Worm (Caenorhabditis elegans): ENCODE results near the gene T25B9.6.
A peak's percentile ranks its signal among the peaks of the same experiment; 100 is the strongest.

T25B9.6 gene

DNA sequence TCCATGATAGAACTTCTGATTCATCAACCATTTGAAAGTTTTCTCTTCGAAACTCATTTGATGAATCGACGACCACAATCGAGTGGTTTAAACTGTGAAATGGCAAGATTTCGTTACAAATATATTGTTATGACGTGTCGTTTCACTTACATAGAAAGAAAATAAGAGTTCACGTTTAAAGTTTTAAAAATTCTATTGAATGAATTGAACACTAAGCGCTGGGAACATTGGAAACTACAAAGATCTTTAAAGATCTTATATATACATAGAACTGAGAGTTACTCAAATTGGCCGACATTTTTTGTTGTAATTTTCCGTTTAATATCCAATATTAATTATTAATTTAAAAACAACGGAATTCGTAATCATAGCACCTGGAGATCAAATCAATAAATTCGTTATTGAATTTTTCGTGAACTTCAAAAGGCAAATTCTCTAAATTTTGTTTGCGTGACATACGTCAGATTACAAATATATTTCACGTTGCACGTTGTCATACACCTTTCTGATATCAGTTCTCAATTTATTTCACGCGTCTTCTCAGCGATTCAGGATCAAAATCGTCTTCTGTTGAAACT lies at the start of gene T25B9.6, which contains the start of gene T25B9.4:
Gene T25B9.6, plus strand, starts transcription at position 528 of the 578 bp plus-strand sequence.
Gene T25B9.4, minus strand, starts transcription at position 101 of the 578 bp plus-strand sequence.
- TF ChIP-seq C06A6.2 (GFP tag; conservative IDR thresholded peaks at IDR 0.05) = no peak
- no peak for TF ChIP-seq ZK185.1 (tag; optimal IDR thresholded peaks at IDR 0.05; ENCODE audit: poor library complexity, severe bottlenecking)
- no peak for TF ChIP-seq lin-26 (GFP tag; IDR thresholded peaks at IDR 0.05)
- no peak for TF ChIP-seq dpff-1 (tag; optimal IDR thresholded peaks at IDR 0.05)
- no peak for TF ChIP-seq attf-5 (GFP tag; optimal IDR thresholded peaks at IDR 0.05)
- no peak for TF ChIP-seq ztf-22 (GFP tag; optimal IDR thresholded peaks at IDR 0.05)
- no peak for TF ChIP-seq pha-4 (tag; optimal IDR thresholded peaks at IDR 0.05)
- no peak for TF ChIP-seq lir-1 (GFP tag; conservative IDR thresholded peaks at IDR 0.05)
- no peak for TF ChIP-seq hmg-1.2 (GFP tag; IDR thresholded peaks at IDR 0.05)
- no peak for TF ChIP-seq him-1 (tag; optimal IDR thresholded peaks at IDR 0.05)

DNA sequence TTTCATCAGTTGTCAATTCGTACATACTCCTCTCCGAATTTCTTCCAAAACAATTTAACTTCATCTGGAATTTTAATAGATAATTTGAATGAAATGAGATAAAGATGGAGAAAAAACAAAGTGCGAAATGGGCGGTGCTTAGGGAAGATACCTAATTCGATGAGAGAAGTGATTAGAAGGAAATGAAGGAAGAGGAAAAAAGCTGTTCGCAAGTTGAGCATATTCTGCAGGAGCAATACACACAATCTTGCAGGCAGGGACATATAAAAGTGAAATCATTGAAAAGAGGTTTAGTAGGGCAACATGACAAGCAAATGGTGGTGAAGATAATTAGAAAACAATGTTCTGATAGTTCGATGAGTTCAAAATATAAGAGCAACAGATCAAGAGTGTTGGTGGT lies 46.2 kb upstream of the T25B9.6 start, which contains the start of gene glb-21:
Gene glb-21, minus strand, starts transcription at position 66 of the 400 bp plus-strand sequence.
- TF ChIP-seq zim-3 (tag; optimal IDR thresholded peaks at IDR 0.05) (no peak), lsl-1 (GFP tag; optimal IDR thresholded peaks at IDR 0.05) (no peak), C17E4.6 (GFP tag; IDR thresholded peaks at IDR 0.05) (no peak), ets-4 (GFP tag; optimal IDR thresholded peaks at IDR 0.05) (no peak), hmg-20 (GFP tag; IDR thresholded peaks at IDR 0.05) (no peak), dox-1 (GFP tag; IDR thresholded peaks at IDR 0.05) (no peak), snpc-1.3 (tag; optimal IDR thresholded peaks at IDR 0.05; ENCODE audit: insufficient read depth) (no peak), nhr-27 (tag; optimal IDR thresholded peaks at IDR 0.05) (no peak), F55B11.4 (tag; optimal IDR thresholded peaks at IDR 0.05; ENCODE audit: borderline replicate concordance, insufficient read depth) (no peak)

ce11 chrIV:10714594-10714993 lies 43.3 kb upstream of the T25B9.6 start:
- TF ChIP-seq hmg-1.2 (GFP tag; IDR thresholded peaks at IDR 0.05) = peak; percentile 90
- TF ChIP-seq F10E7.11 (tag; optimal IDR thresholded peaks at IDR 0.05) = no peak

- no peak for TF ChIP-seq snpc-3.4 (tag; optimal IDR thresholded peaks at IDR 0.05)
Observed at ce11 chrIV:10716348-10716747, 41.6 kb upstream of the T25B9.6 start, which contains the start of gene ncx-3. ncx-3 (plus strand) TSS chrIV:10716648.

ce11 chrIV:10718075-10718474 lies 39.9 kb upstream of the T25B9.6 start:
- TF ChIP-seq hrde-1 (tag; optimal IDR thresholded peaks at IDR 0.05; ENCODE audit: borderline replicate concordance) (no peak), F39B2.1 (GFP tag; IDR thresholded peaks at IDR 0.05) (no peak), sdz-38 (tag; optimal IDR thresholded peaks at IDR 0.05) (no peak), hmg-20 (GFP tag; IDR thresholded peaks at IDR 0.05) (no peak), ama-1 (optimal IDR thresholded peaks at IDR 0.05) (no peak), ama-1 (GFP tag; optimal IDR thresholded peaks at IDR 0.05) (no peak), snpc-4 (GFP tag; optimal IDR thresholded peaks at IDR 0.05) (no peak), snpc-4 (tag; optimal IDR thresholded peaks at IDR 0.05) (no peak), D2030.7 (GFP tag; IDR thresholded peaks at IDR 0.05) (no peak), atf-7 (tag; optimal IDR thresholded peaks at IDR 0.05) (no peak), dpff-1 (tag; optimal IDR thresholded peaks at IDR 0.05) (no peak), rec-8 (tag; optimal IDR thresholded peaks at IDR 0.05) (no peak), madf-10 (tag; optimal IDR thresholded peaks at IDR 0.05) (no peak)
